Fruit fly (Drosophila melanogaster): ENCODE data around the gene CG13458.

CG13458 gene

dm6 chr3L:15102669-15103309 is 10.6 kb upstream of the CG13458 start (continued):
- TF ChIP-seq crp (GFP tag; optimal IDR thresholded peaks at IDR 0.05) (no peak), CG17912 (GFP tag; optimal IDR thresholded peaks at IDR 0.05) (no peak), CG13287 (GFP tag; IDR thresholded peaks at IDR 0.05; ENCODE audit: partially characterized antibody) (no peak), Sox100B (GFP tag; optimal IDR thresholded peaks at IDR 0.05) (no peak), tup (GFP tag; optimal IDR thresholded peaks at IDR 0.05) (no peak), CG9609 (GFP tag; optimal IDR thresholded peaks at IDR 0.05) (no peak), CG1233 (GFP tag; optimal IDR thresholded peaks at IDR 0.05) (no peak), Nf-YB (GFP tag; optimal IDR thresholded peaks at IDR 0.05) (no peak), bigmax (GFP tag; optimal IDR thresholded peaks at IDR 0.05) (no peak), run (tag; optimal IDR thresholded peaks at IDR 0.05) (no peak), nau (GFP tag; optimal IDR thresholded peaks at IDR 0.05) (no peak), odd (GFP tag; optimal IDR thresholded peaks at IDR 0.05) (no peak), sisA (GFP tag; IDR thresholded peaks at IDR 0.05) (no peak; the same call in 1 of the 2 replicates), pros (GFP tag; optimal IDR thresholded peaks at IDR 0.05) (no peak), jing (GFP tag; optimal IDR thresholded peaks at IDR 0.05) (no peak), Antp (GFP tag; optimal IDR thresholded peaks at IDR 0.05) (no peak), ash1 (GFP tag; optimal IDR thresholded peaks at IDR 0.05) (no peak), croc (GFP tag; conservative IDR thresholded peaks at IDR 0.05) (no peak), Adf1 (GFP tag; IDR thresholded peaks at IDR 0.05) (no peak; the same call in 1 of the 2 replicates), CG3726 (GFP tag; IDR thresholded peaks at IDR 0.05) (no peak), Elba2 (GFP tag; optimal IDR thresholded peaks at IDR 0.05) (no peak), slp2 (GFP tag; optimal IDR thresholded peaks at IDR 0.05) (no peak), tap (tag; optimal IDR thresholded peaks at IDR 0.05) (no peak), eve (GFP tag; optimal IDR thresholded peaks at IDR 0.05) (no peak), org-1 (GFP tag; optimal IDR thresholded peaks at IDR 0.05) (no peak), CG10959 (GFP tag; IDR thresholded peaks at IDR 0.05) (no peak), CG3065 (GFP tag; optimal IDR thresholded peaks at IDR 0.05) (no peak), CG11085 (GFP tag; IDR thresholded peaks at IDR 0.05) (no peak)

DNA sequence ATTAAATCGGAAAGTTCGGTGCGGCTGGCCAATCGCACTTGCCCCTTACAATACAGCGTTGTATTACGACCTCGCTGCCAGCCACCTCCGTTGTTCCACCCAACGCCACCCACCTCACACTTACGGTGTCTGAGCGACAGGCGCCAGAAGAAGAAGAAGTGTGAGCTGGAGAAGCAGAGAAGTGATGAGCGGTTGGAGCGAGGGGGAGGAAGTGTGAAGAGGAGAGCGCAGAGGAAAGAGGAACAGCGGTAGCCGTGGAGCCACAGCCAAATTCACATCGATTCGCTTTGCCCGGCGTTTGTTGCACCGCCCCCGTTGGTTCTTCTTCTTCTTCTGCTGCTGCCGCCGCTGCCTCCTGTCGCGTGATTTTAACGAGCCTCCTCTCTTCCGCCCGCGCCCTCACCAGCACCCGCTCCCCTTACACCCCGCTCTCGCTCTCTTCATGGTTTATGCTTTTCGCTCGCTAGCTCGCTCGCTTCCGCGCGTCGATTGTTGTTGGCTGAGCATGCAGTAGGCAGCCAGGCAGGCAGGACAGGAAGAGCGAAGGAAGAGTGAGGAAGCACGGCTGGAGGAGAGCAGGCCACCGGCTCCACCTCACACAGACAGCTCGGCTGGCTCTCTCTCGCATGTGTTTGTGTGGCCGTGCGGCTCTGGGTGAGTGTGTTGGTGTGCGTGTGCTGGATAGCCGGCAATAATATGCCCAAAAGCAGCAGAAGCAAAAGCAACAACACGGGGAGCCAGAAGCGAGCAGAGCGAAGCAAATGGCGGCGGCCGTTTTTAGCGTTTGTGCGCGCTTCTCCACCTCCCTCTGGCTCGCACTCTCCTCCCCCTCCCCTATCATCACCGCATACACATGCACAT is 9.1 kb upstream of the CG13458 start:
- TF ChIP-seq nmo (GFP tag; optimal IDR thresholded peaks at IDR 0.05) (no peak), sens-2 (GFP tag; IDR thresholded peaks at IDR 0.05) (peak; percentile 43; the same call in 1 of the 2 replicates), CG31365 (tag; optimal IDR thresholded peaks at IDR 0.05) (no peak), Dll (GFP tag; IDR thresholded peaks at IDR 0.05; ENCODE audit: partially characterized antibody) (0 out of 4 replicates have a peak, but pooled peaks have one; percentile 48), Trl (optimal IDR thresholded peaks at IDR 0.05) (peak; percentile 70 to 81), Trl (GFP tag; optimal IDR thresholded peaks at IDR 0.05) (no peak), lbe (GFP tag; optimal IDR thresholded peaks at IDR 0.05) (peak; percentile 8), Hr51 (GFP tag; optimal IDR thresholded peaks at IDR 0.05) (peak in 1 of 2 experiments; percentile 18), H2.0 (GFP tag; IDR thresholded peaks at IDR 0.05) (no peak), slbo (GFP tag; IDR thresholded peaks at IDR 0.05) (0 out of 2 replicates have a peak, but pooled peaks have one; percentile 6), mld (GFP tag; IDR thresholded peaks at IDR 0.05; ENCODE audit: partially characterized antibody) (0 out of 3 replicates have a peak, but pooled peaks have one; percentile 36), Med (GFP tag) (peak; percentile 93), cg (GFP tag; optimal IDR thresholded peaks at IDR 0.05) (peak; percentile 92), amos (GFP tag; IDR thresholded peaks at IDR 0.05; ENCODE audit: partially characterized antibody) (peak; percentile 10; the same call in 1 of the 2 replicates), Abd-B (GFP tag; optimal IDR thresholded peaks at IDR 0.05) (peak; percentile 55), Opbp (GFP tag; IDR thresholded peaks at IDR 0.05; ENCODE audit: partially characterized antibody) (peak; percentile 34; the same call in 1 of the 3 replicates), so (GFP tag; IDR thresholded peaks at IDR 0.05) (no peak), CG32772 (GFP tag; IDR thresholded peaks at IDR 0.05) (peak; percentile 36; the same call in 1 of the 2 replicates), CkIIα-i1 (GFP tag; IDR thresholded peaks at IDR 0.05) (no peak), CG6813 (GFP tag; optimal IDR thresholded peaks at IDR 0.05) (peak; percentile 30)

Data from whole organism, embryonic.